Worm (Caenorhabditis elegans) whole organism, mixed stage, embryonic: ENCODE data around the gene srg-3.

ENCODE experiments used
- M03D4.4 ChIP-seq: sonication (generic microtip); optimal IDR thresholded peaks from 2 replicates; lab custom pipeline; 2017; ENCODE audit warnings: mild to moderate bottlenecking, missing genetic modification characterization, missing compliant biosample characterization
- bed-3 ChIP-seq: fragments of 200-800 bp; sonication (Bioruptor generic); optimal IDR thresholded peaks from 3 replicates; lab custom pipeline; 2018; ENCODE audit warnings: mild to moderate bottlenecking, missing genetic modification characterization, moderate library complexity, missing compliant biosample characterization
- blmp-1 ChIP-seq: fragments of 150-350 bp; optimal IDR thresholded peaks from 2 replicates; lab custom pipeline; 2014; ENCODE audit warnings: missing biosample characterization, missing genetic modification characterization
- ceh-39 ChIP-seq: fragments of 150-350 bp; optimal IDR thresholded peaks from 2 replicates; lab custom pipeline; 2014; ENCODE audit warnings: missing biosample characterization, missing genetic modification characterization
- ceh-43 ChIP-seq: fragments of 200-800 bp; sonication (Bioruptor generic); optimal IDR thresholded peaks from 2 replicates; lab custom pipeline; 2018; ENCODE audit warnings: mild to moderate bottlenecking, missing genetic modification characterization, moderate library complexity, missing compliant biosample characterization
- ceh-83 ChIP-seq: fragments of 200-800 bp; sonication (Bioruptor generic); optimal IDR thresholded peaks from 2 replicates; lab custom pipeline; 2018; ENCODE audit warnings: mild to moderate bottlenecking, missing genetic modification characterization, missing compliant biosample characterization
- ces-1 ChIP-seq: fragments of 150-350 bp; optimal IDR thresholded peaks from 2 replicates; lab custom pipeline; 2014; ENCODE audit warnings: missing biosample characterization, missing genetic modification reagents, missing genetic modification characterization
- cnd-1 ChIP-seq: fragments of 200-800 bp; sonication (Bioruptor generic); optimal IDR thresholded peaks from 2 replicates; lab custom pipeline; 2018; ENCODE audit warnings: mild to moderate bottlenecking, missing genetic modification characterization, missing compliant biosample characterization
- drap-1 ChIP-seq: fragments of 200-800 bp; sonication (Bioruptor generic); optimal IDR thresholded peaks from 3 replicates; lab custom pipeline; 2018; ENCODE audit warnings: mild to moderate bottlenecking, missing genetic modification characterization, missing compliant biosample characterization
- elt-1 ChIP-seq: sonication (generic microtip); optimal IDR thresholded peaks from 2 replicates; lab custom pipeline; 2017; ENCODE audit warnings: missing genetic modification characterization, mild to moderate bottlenecking, missing compliant biosample characterization, antibody characterized with exemption, moderate library complexity, borderline replicate concordance; ENCODE audit not compliant: insufficient read depth
- elt-3 ChIP-seq: fragments of 150-350 bp; optimal IDR thresholded peaks from 2 replicates; lab custom pipeline; 2014; ENCODE audit warnings: missing biosample characterization, missing genetic modification characterization
- flh-1 ChIP-seq: fragments of 200-800 bp; sonication (Bioruptor generic); optimal IDR thresholded peaks from 2 replicates; lab custom pipeline; 2018; ENCODE audit warnings: mild to moderate bottlenecking, missing genetic modification characterization, moderate library complexity, missing compliant biosample characterization
- ham-2 ChIP-seq: fragments of 200-800 bp; sonication (Bioruptor generic); optimal IDR thresholded peaks from 2 replicates; lab custom pipeline; 2018; ENCODE audit warnings: mild to moderate bottlenecking, missing genetic modification characterization, missing compliant biosample characterization
- hlh-1 ChIP-seq: fragments of 150-350 bp; optimal IDR thresholded peaks from 2 replicates; lab custom pipeline; 2014; ENCODE audit warnings: missing biosample characterization, missing genetic modification reagents, missing genetic modification characterization
- lin-13 ChIP-seq: fragments of 150-350 bp; optimal IDR thresholded peaks from 2 replicates; lab custom pipeline; 2014; ENCODE audit warnings: missing biosample characterization, missing genetic modification characterization
- lin-32 ChIP-seq: fragments of 200-800 bp; sonication (Bioruptor generic); optimal IDR thresholded peaks from 2 replicates; lab custom pipeline; 2018; ENCODE audit warnings: mild to moderate bottlenecking, missing genetic modification characterization, missing compliant biosample characterization
- lsy-2 ChIP-seq: fragments of 150-350 bp; optimal IDR thresholded peaks from 2 replicates; lab custom pipeline; 2014; ENCODE audit warnings: missing biosample characterization, missing genetic modification characterization
- mab-5 ChIP-seq: fragments of 150-350 bp; optimal IDR thresholded peaks from 2 replicates; lab custom pipeline; 2014; ENCODE audit warnings: missing biosample characterization, missing genetic modification characterization
- mep-1 ChIP-seq: fragments of 150-350 bp; optimal IDR thresholded peaks from 2 replicates; lab custom pipeline; 2017; ENCODE audit warnings: missing biosample characterization, missing genetic modification reagents, missing genetic modification characterization, inconsistent platforms
- mls-2 ChIP-seq: sonication (generic microtip); optimal IDR thresholded peaks from 2 replicates; lab custom pipeline; 2016; ENCODE audit warnings: mild to moderate bottlenecking, missing genetic modification characterization, moderate library complexity, missing compliant biosample characterization
- nhr-12 ChIP-seq: fragments of 150-350 bp; optimal IDR thresholded peaks from 2 replicates; lab custom pipeline; 2014; ENCODE audit warnings: missing biosample characterization, missing genetic modification characterization
- nhr-2 ChIP-seq: fragments of 150-350 bp; optimal IDR thresholded peaks from 2 replicates; lab custom pipeline; 2014; ENCODE audit warnings: missing biosample characterization, missing genetic modification characterization
- nhr-237 ChIP-seq: fragments of 150-350 bp; optimal IDR thresholded peaks from 2 replicates; lab custom pipeline; 2014; ENCODE audit warnings: missing biosample characterization, missing genetic modification characterization
- nhr-28 ChIP-seq: fragments of 150-350 bp; optimal IDR thresholded peaks from 2 replicates; lab custom pipeline; 2014; ENCODE audit warnings: missing biosample characterization, missing genetic modification characterization
- nhr-76 ChIP-seq: sonication (generic microtip); optimal IDR thresholded peaks from 2 replicates; lab custom pipeline; 2017; ENCODE audit warnings: missing biosample characterization, missing genetic modification characterization
- pha-4 ChIP-seq: fragments of 150-350 bp; optimal IDR thresholded peaks from 2 replicates; lab custom pipeline; 2018; ENCODE audit warnings: missing biosample characterization, missing genetic modification reagents, missing genetic modification characterization
- sem-2 ChIP-seq: fragments of 200-800 bp; sonication (Bioruptor generic); optimal IDR thresholded peaks from 2 replicates; lab custom pipeline; 2018; ENCODE audit warnings: mild to moderate bottlenecking, missing genetic modification characterization, missing compliant biosample characterization
- snpc-4 ChIP-seq: fragments of 150-350 bp; optimal IDR thresholded peaks from 2 replicates; lab custom pipeline; 2014; ENCODE audit warnings: missing biosample characterization, missing genetic modification characterization
- sptf-1 ChIP-seq: sonication (generic microtip); optimal IDR thresholded peaks from 2 replicates; lab custom pipeline; 2017; ENCODE audit warnings: mild to moderate bottlenecking, missing genetic modification characterization, moderate library complexity, missing compliant biosample characterization
- tbx-8 ChIP-seq: fragments of 200-800 bp; sonication (Bioruptor generic); optimal IDR thresholded peaks from 2 replicates; lab custom pipeline; 2018; ENCODE audit warnings: mild to moderate bottlenecking, missing genetic modification characterization, moderate library complexity, missing compliant biosample characterization
- unc-120 ChIP-seq: sonication (generic microtip); optimal IDR thresholded peaks from 2 replicates; lab custom pipeline; 2017; ENCODE audit warnings: missing genetic modification characterization, missing compliant biosample characterization; ENCODE audit not compliant: poor library complexity, severe bottlenecking
- unc-39 ChIP-seq: fragments of 150-350 bp; optimal IDR thresholded peaks from 2 replicates; lab custom pipeline; 2014; ENCODE audit warnings: missing biosample characterization, missing genetic modification characterization
- unc-62 ChIP-seq: fragments of 150-350 bp; optimal IDR thresholded peaks from 2 replicates; lab custom pipeline; 2014; ENCODE audit warnings: missing biosample characterization, missing genetic modification reagents, missing genetic modification characterization
- zip-8 ChIP-seq: fragments of 150-350 bp; optimal IDR thresholded peaks from 2 replicates; lab custom pipeline; 2014; ENCODE audit warnings: missing biosample characterization, missing genetic modification characterization
- ztf-11 ChIP-seq: fragments of 150-350 bp; optimal IDR thresholded peaks from 2 replicates; lab custom pipeline; 2014; ENCODE audit warnings: missing biosample characterization, missing genetic modification characterization

Gene srg-3

ce11 chrIII:6280070-6280596 is 10.0 kb upstream of the srg-3 start, which contains the start of gene hmg-1.2:
Gene hmg-1.2 (plus strand): TSS chrIII:6280380.
- no peak for TF ChIP-seq ztf-11 (tag; lab: Kevin White, UChicago)
- peak; percentile 0 for TF ChIP-seq pha-4 (tag; lab: Kevin White, UChicago)
- TF ChIP-seq nhr-2 (tag; lab: Kevin White, UChicago), result no peak
- TF ChIP-seq elt-3, result no peak
- TF ChIP-seq mep-1 (tag; lab: Kevin White, UChicago), result no peak
- TF ChIP-seq tbx-8 (GFP tag; lab: Kevin White, UChicago), result no peak
- TF ChIP-seq lsy-2, result peak; percentile 68
- TF ChIP-seq mls-2 (tag; lab: Kevin White, UChicago), result peak; percentile 65
- peak; percentile 67 for TF ChIP-seq lin-13 (tag; lab: Kevin White, UChicago)
- TF ChIP-seq mab-5 (tag; lab: Kevin White, UChicago), result no peak
- TF ChIP-seq ceh-83 (GFP tag; lab: Kevin White, UChicago), result no peak
- no peak for TF ChIP-seq nhr-12 (tag; lab: Kevin White, UChicago)
- peak; percentile 59 for TF ChIP-seq drap-1 (GFP tag; lab: Kevin White, UChicago)
- TF ChIP-seq cnd-1 (tag; lab: Kevin White, UChicago), result peak; percentile 73
- TF ChIP-seq nhr-28 (tag; lab: Kevin White, UChicago), result no peak
- TF ChIP-seq nhr-76 (tag; lab: Kevin White, UChicago), result no peak
- peak; percentile 32 for TF ChIP-seq unc-39 (tag; lab: Kevin White, UChicago)
- peak; percentile 56 for TF ChIP-seq nhr-237 (tag; lab: Kevin White, UChicago)
- no peak for TF ChIP-seq sem-2 (GFP tag; lab: Kevin White, UChicago)
- TF ChIP-seq flh-1 (GFP tag; lab: Kevin White, UChicago), result no peak
- peak; percentile 74 for TF ChIP-seq ces-1 (GFP tag; lab: Kevin White, UChicago)
- TF ChIP-seq elt-1 (tag; lab: Kevin White, UChicago), result no peak
- no peak for TF ChIP-seq M03D4.4
- TF ChIP-seq unc-120 (tag; lab: Kevin White, UChicago), result peak; percentile 82
- peak; percentile 13 for TF ChIP-seq blmp-1 (tag; lab: Kevin White, UChicago)
- TF ChIP-seq lin-32, result no peak
- TF ChIP-seq ceh-39 (tag; lab: Kevin White, UChicago), result peak; percentile 4
- TF ChIP-seq sptf-1 (tag; lab: Kevin White, UChicago), result peak; percentile 62
- TF ChIP-seq hlh-1 (tag; lab: Kevin White, UChicago), result no peak
- TF ChIP-seq ceh-43, result no peak
- TF ChIP-seq ham-2 (GFP tag; lab: Kevin White, UChicago), result peak; percentile 11
- no peak for TF ChIP-seq zip-8 (tag; lab: Kevin White, UChicago)
- TF ChIP-seq unc-62 (GFP tag; lab: Kevin White, UChicago), result peak; percentile 92
- no peak for TF ChIP-seq snpc-4
- no peak for TF ChIP-seq bed-3 (GFP tag; lab: Kevin White, UChicago)
- TF ChIP-seq, all 35 proteins: peak for 15

- TF ChIP-seq zip-8 (tag; lab: Kevin White, UChicago) (peak; percentile 72), nhr-12 (tag; lab: Kevin White, UChicago) (no peak)
- TF ChIP-seq, all 35 proteins: peak for 1
Observed at ce11 chrIII:6279453-6279852, 9.3 kb upstream of the srg-3 start.

ce11 chrIII:6278301-6278827 is 8.2 kb upstream of the srg-3 start, which contains the start of gene C18F10.7:
Gene C18F10.7 (minus strand): TSS chrIII:6278351.
- TF ChIP-seq pha-4 (tag; lab: Kevin White, UChicago) (peak; percentile 48), ces-1 (GFP tag; lab: Kevin White, UChicago) (peak; percentile 51), elt-1 (tag; lab: Kevin White, UChicago) (no peak), nhr-12 (tag; lab: Kevin White, UChicago) (no peak), mep-1 (tag; lab: Kevin White, UChicago) (peak; percentile 45), sptf-1 (tag; lab: Kevin White, UChicago) (no peak), ceh-43 (no peak), lin-13 (tag; lab: Kevin White, UChicago) (peak; percentile 21)
- TF ChIP-seq, all 35 proteins: peak for 4
